Fruit fly (Drosophila melanogaster) whole organism, embryonic: ENCODE data around the gene CG9030.

Source experiments
- Aef1 ChIP-seq: fragments of 200-800 bp; sonication (Bioruptor generic); IDR thresholded peaks from 3 replicates; pipeline ENCODE4 v1.3.6; 2022; ENCODE audit warnings: missing biosample characterization, missing genetic modification characterization
- Bgb ChIP-seq: fragments of 200-800 bp; sonication (Bioruptor generic); IDR thresholded peaks from 2 replicates; pipeline ENCODE4 v1.3.6; 2022; ENCODE audit warnings: missing biosample characterization, missing genetic modification characterization; ENCODE audit not compliant: partially characterized antibody
- CG10267 ChIP-seq: fragments of 200-800 bp; sonication (Bioruptor generic); optimal IDR thresholded peaks from 2 replicates; lab custom pipeline; 2018; ENCODE audit warnings: missing biosample characterization, mild to moderate bottlenecking, missing genetic modification characterization, moderate library complexity
- CG11085 ChIP-seq: fragments of 200-800 bp; sonication (Bioruptor generic); IDR thresholded peaks from 2 replicates; pipeline ENCODE4 v1.3.6; 2022; ENCODE audit warnings: missing biosample characterization, missing genetic modification characterization
- CG12236 ChIP-seq: fragments of 200-800 bp; sonication (Bioruptor generic); optimal IDR thresholded peaks from 2 replicates; lab custom pipeline; 2016; ENCODE audit warnings: missing biosample characterization, missing genetic modification characterization
- CG1647 ChIP-seq: fragments of 200-800 bp; sonication (Bioruptor generic); optimal IDR thresholded peaks from 3 replicates; lab custom pipeline; 2016; ENCODE audit warnings: missing biosample characterization, missing genetic modification characterization
- CG16813 ChIP-seq: fragments of 200-800 bp; sonication (Bioruptor generic); IDR thresholded peaks from 3 replicates; pipeline ENCODE4 v1.3.6; 2022; ENCODE audit warnings: missing biosample characterization, missing genetic modification characterization; ENCODE audit not compliant: partially characterized antibody
- CG17361 ChIP-seq: fragments of 200-800 bp; sonication (Bioruptor generic); IDR thresholded peaks from 3 replicates; pipeline ENCODE4 v1.3.6; 2022; ENCODE audit warnings: missing biosample characterization, missing genetic modification characterization
- CG17385 ChIP-seq: fragments of 200-800 bp; sonication (Bioruptor generic); optimal IDR thresholded peaks from 3 replicates; lab custom pipeline; 2018; ENCODE audit warnings: missing biosample characterization, mild to moderate bottlenecking, missing genetic modification characterization
- CG17568 ChIP-seq: fragments of 200-800 bp; sonication (Bioruptor generic); optimal IDR thresholded peaks from 2 replicates; lab custom pipeline; 2018; ENCODE audit warnings: missing biosample characterization, mild to moderate bottlenecking, missing genetic modification characterization, moderate library complexity
- CG17612 ChIP-seq: fragments of 200-800 bp; sonication (Bioruptor generic); IDR thresholded peaks from 2 replicates; pipeline ENCODE4 v1.3.6; 2022; ENCODE audit warnings: missing biosample characterization, missing genetic modification characterization
- CG2712 ChIP-seq: fragments of 200-800 bp; optimal IDR thresholded peaks from 3 replicates; lab custom pipeline; 2019; ENCODE audit warnings: missing biosample characterization, mild to moderate bottlenecking, missing genetic modification characterization, moderate library complexity
- CG32532 ChIP-seq: fragments of 200-800 bp; sonication (Bioruptor generic); IDR thresholded peaks from 2 replicates; pipeline ENCODE4 v1.3.6; 2022; ENCODE audit warnings: missing biosample characterization, missing genetic modification characterization
- CG33213 ChIP-seq: fragments of 200-800 bp; sonication (Bioruptor generic); optimal IDR thresholded peaks from 3 replicates; lab custom pipeline; 2016; ENCODE audit warnings: missing biosample characterization, missing genetic modification characterization
- CG33557 ChIP-seq: fragments of 200-800 bp; sonication (Bioruptor generic); optimal IDR thresholded peaks from 2 replicates; lab custom pipeline; 2019; ENCODE audit warnings: missing biosample characterization, mild to moderate bottlenecking, missing genetic modification characterization, moderate library complexity
- CG34376 ChIP-seq: fragments of 200-800 bp; sonication (Bioruptor generic); optimal IDR thresholded peaks from 2 replicates; lab custom pipeline; 2018; ENCODE audit warnings: missing biosample characterization, mild to moderate bottlenecking, missing genetic modification characterization
- CG4328 ChIP-seq: fragments of 200-800 bp; sonication (Bioruptor generic); optimal IDR thresholded peaks from 3 replicates; lab custom pipeline; 2017; ENCODE audit warnings: missing biosample characterization, missing genetic modification reagents, missing genetic modification characterization
- CG4617 ChIP-seq: fragments of 200-800 bp; sonication (Bioruptor generic); optimal IDR thresholded peaks from 3 replicates; lab custom pipeline; 2016; ENCODE audit warnings: missing biosample characterization, missing genetic modification characterization, borderline replicate concordance
- CG5953 ChIP-seq: fragments of 200-800 bp; sonication (Bioruptor generic); IDR thresholded peaks from 2 replicates; pipeline ENCODE4 v1.3.6; 2022; ENCODE audit warnings: missing biosample characterization, missing genetic modification characterization
- CoRest ChIP-seq: fragments of 200-800 bp; sonication (Bioruptor generic); optimal IDR thresholded peaks from 3 replicates; lab custom pipeline; 2018; ENCODE audit warnings: missing biosample characterization, mild to moderate bottlenecking, missing genetic modification characterization, moderate library complexity
- Dll ChIP-seq: fragments of 200-800 bp; sonication (Bioruptor generic); IDR thresholded peaks from 4 replicates; pipeline ENCODE4 v1.3.6; 2022; ENCODE audit warnings: missing biosample characterization, missing genetic modification characterization; ENCODE audit not compliant: partially characterized antibody
- Ets65A ChIP-seq: fragments of 200-800 bp; sonication (Bioruptor generic); peaks from one replicate; lab custom pipeline; 2016; ENCODE audit warnings: missing biosample characterization, missing genetic modification characterization
- Jarid2 ChIP-seq: fragments of 200-800 bp; sonication (Bioruptor generic); optimal IDR thresholded peaks from 3 replicates; lab custom pipeline; 2017; ENCODE audit warnings: mild to moderate bottlenecking, missing biosample characterization, missing genetic modification reagents, missing genetic modification characterization
- Nf-YA ChIP-seq: fragments of 200-800 bp; sonication (Bioruptor generic); IDR thresholded peaks from 2 replicates; pipeline ENCODE4 v1.3.6; 2022; ENCODE audit warnings: missing biosample characterization, missing genetic modification characterization
- NfI ChIP-seq: fragments of 200-800 bp; sonication (Bioruptor generic); optimal IDR thresholded peaks from 3 replicates; lab custom pipeline; 2018; ENCODE audit warnings: missing biosample characterization, mild to moderate bottlenecking, missing genetic modification characterization, moderate library complexity
- Pdp1 ChIP-seq, 2 experiments: fragments of 200-800 bp; sonication (Bioruptor generic); optimal IDR thresholded peaks; 3 replicates each; lab custom pipeline; 2016; ENCODE audit warnings: missing biosample characterization in 2 of 2, missing genetic modification characterization in 2 of 2, mild to moderate bottlenecking in 1 of 2, moderate library complexity in 1 of 2
- corto ChIP-seq: fragments of 200-800 bp; sonication (Bioruptor generic); optimal IDR thresholded peaks from 2 replicates; lab custom pipeline; 2016; ENCODE audit warnings: missing biosample characterization, mild to moderate bottlenecking, missing genetic modification characterization, moderate library complexity
- dm ChIP-seq: fragments of 200-800 bp; sonication (Bioruptor generic); optimal IDR thresholded peaks from 3 replicates; lab custom pipeline; 2016; ENCODE audit warnings: missing biosample characterization, missing genetic modification characterization
- dmrt11E ChIP-seq: fragments of 200-800 bp; sonication (Bioruptor generic); optimal IDR thresholded peaks from 3 replicates; lab custom pipeline; 2018; ENCODE audit warnings: missing biosample characterization, mild to moderate bottlenecking, missing genetic modification characterization, moderate library complexity
- dpn ChIP-seq, 2 experiments: fragments of 200-800 bp; sonication (Bioruptor generic); optimal IDR thresholded peaks; 3 replicates each; lab custom pipeline; 2016; ENCODE audit warnings: missing biosample characterization in 2 of 2, missing genetic modification characterization in 2 of 2
- dysf ChIP-seq: fragments of 200-800 bp; sonication (Bioruptor generic); IDR thresholded peaks from 3 replicates; pipeline ENCODE4 v1.3.6; 2022; ENCODE audit warnings: missing biosample characterization, missing genetic modification characterization
- eyg ChIP-seq: fragments of 200-800 bp; sonication (Bioruptor generic); optimal IDR thresholded peaks from 3 replicates; lab custom pipeline; 2016; ENCODE audit warnings: missing biosample characterization, missing genetic modification characterization
- fd96Cb ChIP-seq: fragments of 200-800 bp; sonication (Bioruptor generic); optimal IDR thresholded peaks from 2 replicates; lab custom pipeline; 2018; ENCODE audit warnings: missing biosample characterization, mild to moderate bottlenecking, missing genetic modification characterization, moderate library complexity
- gce ChIP-seq: fragments of 200-800 bp; sonication (Bioruptor generic); IDR thresholded peaks from 3 replicates; pipeline ENCODE4 v1.3.6; 2022; ENCODE audit warnings: missing biosample characterization, missing genetic modification characterization
- gem ChIP-seq: fragments of 200-800 bp; sonication (Bioruptor generic); optimal IDR thresholded peaks from 2 replicates; lab custom pipeline; 2019; ENCODE audit warnings: missing biosample characterization, mild to moderate bottlenecking, missing genetic modification characterization, moderate library complexity
- gfzf ChIP-seq: fragments of 200-800 bp; sonication (Bioruptor generic); optimal IDR thresholded peaks from 2 replicates; lab custom pipeline; 2016; ENCODE audit warnings: missing biosample characterization, mild to moderate bottlenecking, missing genetic modification characterization, moderate library complexity
- inv ChIP-seq: fragments of 200-800 bp; sonication (Bioruptor generic); IDR thresholded peaks from 2 replicates; pipeline ENCODE4 v1.3.6; 2022; ENCODE audit warnings: missing biosample characterization, missing genetic modification characterization; ENCODE audit not compliant: partially characterized antibody
- jumu ChIP-seq: fragments of 200-800 bp; sonication (Bioruptor generic); optimal IDR thresholded peaks from 3 replicates; lab custom pipeline; 2016; ENCODE audit warnings: missing biosample characterization, missing genetic modification characterization
- kah ChIP-seq: fragments of 200-800 bp; sonication (Bioruptor generic); optimal IDR thresholded peaks from 2 replicates; lab custom pipeline; 2018; ENCODE audit warnings: missing biosample characterization, mild to moderate bottlenecking, missing genetic modification characterization
- pita ChIP-seq: fragments of 200-800 bp; sonication (Bioruptor generic); optimal IDR thresholded peaks from 2 replicates; lab custom pipeline; 2017; ENCODE audit warnings: missing biosample characterization, mild to moderate bottlenecking, missing genetic modification characterization
- rib ChIP-seq: fragments of 200-800 bp; sonication (Bioruptor generic); IDR thresholded peaks from 2 replicates; pipeline ENCODE4 v1.3.6; 2022; ENCODE audit warnings: missing biosample characterization, missing genetic modification characterization
- sisA ChIP-seq: fragments of 200-800 bp; sonication (Bioruptor generic); IDR thresholded peaks from 2 replicates; pipeline ENCODE4 v1.3.6; 2022; ENCODE audit warnings: missing biosample characterization, missing genetic modification characterization
- so ChIP-seq: fragments of 200-800 bp; sonication (Bioruptor generic); IDR thresholded peaks from 3 replicates; pipeline ENCODE4 v1.3.6; 2022; ENCODE audit warnings: missing biosample characterization, missing genetic modification characterization
- wek ChIP-seq: fragments of 200-800 bp; sonication (Bioruptor generic); optimal IDR thresholded peaks from 3 replicates; lab custom pipeline; 2018; ENCODE audit warnings: missing biosample characterization, mild to moderate bottlenecking, missing genetic modification characterization, moderate library complexity
- zen2 ChIP-seq: fragments of 200-800 bp; sonication (Bioruptor generic); IDR thresholded peaks from 3 replicates; pipeline ENCODE4 v1.3.6; 2022; ENCODE audit warnings: missing biosample characterization, missing genetic modification characterization; ENCODE audit not compliant: partially characterized antibody

CG9030 gene

DNA sequence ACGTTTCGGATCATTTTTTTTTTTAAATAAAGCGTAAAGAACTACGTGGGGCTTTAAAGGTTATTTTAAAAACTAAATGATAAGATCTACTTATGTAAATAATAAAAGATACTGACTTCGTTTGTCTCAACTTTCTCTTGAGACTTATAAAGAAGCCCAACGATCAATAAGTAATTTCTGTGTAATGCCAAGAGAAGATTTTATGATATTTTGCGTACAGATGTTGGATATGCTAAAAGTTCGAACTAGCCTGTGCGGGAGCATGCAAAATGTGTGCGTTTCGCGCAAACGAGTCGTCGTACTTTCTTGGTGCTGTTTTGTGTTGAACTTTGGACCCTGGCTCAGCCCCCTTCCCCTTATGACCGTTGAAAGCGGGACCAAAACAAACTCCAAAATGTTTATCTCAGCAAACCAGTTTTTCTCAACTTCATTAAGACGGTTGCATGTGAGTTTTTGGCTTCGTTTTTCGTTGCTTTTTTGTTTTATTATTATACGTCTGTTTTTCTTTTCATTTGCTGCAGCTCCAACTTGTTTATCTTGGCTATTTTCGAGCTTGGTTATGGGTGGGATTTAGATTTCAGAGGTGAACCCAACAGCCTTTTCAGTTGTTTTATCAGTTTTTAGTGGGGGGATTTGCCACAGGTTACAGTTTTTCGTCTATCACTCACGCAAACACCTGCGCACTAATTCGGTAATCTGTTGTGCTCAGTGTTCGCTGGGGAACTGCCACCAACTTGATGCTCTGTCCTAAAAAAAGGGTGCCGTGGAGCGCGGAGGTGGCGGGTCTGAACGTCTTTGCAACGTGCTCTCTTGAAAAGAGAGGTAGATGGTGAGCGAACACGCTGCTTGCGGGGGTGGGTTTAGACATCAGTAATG, 1.8 kb downstream of the CG9030 start, which contains the start of gene pdgy (continued):
- TF ChIP-seq CG17361 (GFP tag; lab: Robert Waterston, UW) (peak; percentile 54; the same call in 1 of the 3 replicates), CG33213 (GFP tag; lab: Kevin White, UChicago) (no peak), sisA (GFP tag; lab: Robert Waterston, UW) (no peak), eyg (GFP tag; lab: Kevin White, UChicago) (no peak)
- TF ChIP-seq, all 482 proteins: peak for 51

DNA sequence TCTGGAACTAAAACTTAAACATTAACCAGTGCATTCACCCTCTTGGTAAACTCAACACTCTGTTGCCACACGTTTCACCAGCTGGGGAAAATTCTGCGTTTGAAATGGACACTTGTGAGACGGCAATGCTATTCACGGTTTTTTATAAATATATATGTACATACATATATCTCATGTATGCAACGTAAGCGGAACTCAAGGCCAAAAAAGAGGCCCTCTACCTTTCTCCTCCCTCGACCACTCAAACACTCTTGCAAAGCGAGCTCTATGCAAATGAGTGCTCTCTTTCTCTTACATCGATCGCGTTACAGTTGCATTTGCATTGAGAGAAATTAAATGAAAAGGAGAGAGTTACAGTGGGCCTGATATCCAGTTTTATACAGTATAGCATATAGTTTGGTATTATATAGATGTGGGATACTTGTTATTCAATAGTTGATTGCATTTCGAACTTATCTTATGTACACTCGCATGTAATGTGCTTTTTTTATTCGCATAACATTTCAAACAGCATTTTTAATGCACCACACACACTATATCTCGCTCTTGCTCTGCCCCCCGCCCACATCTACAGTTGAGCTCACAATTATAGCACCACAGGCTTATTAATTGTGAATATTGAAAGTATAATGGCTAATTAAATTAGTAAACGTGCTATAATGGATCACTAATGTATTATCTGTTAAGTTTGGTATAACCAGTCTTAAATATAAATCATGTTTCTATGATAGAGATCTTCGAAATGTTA, 2.6 kb downstream of the CG9030 start:
- TF ChIP-seq corto (GFP tag; lab: Kevin White, UChicago): no peak
- TF ChIP-seq kah (GFP tag; lab: Kevin White, UChicago): no peak
- peak; percentile 49 for TF ChIP-seq CoRest (tag; lab: Kevin White, UChicago)
- no peak for TF ChIP-seq inv (GFP tag; lab: Robert Waterston, UW)
- peak; percentile 34; the same call in 1 of the 3 replicates for TF ChIP-seq gce (GFP tag; lab: Robert Waterston, UW)
- peak; percentile 71 for TF ChIP-seq gem (tag; lab: Kevin White, UChicago)
- TF ChIP-seq CG34376 (GFP tag; lab: Kevin White, UChicago): no peak
- no peak for TF ChIP-seq gfzf
- no peak for TF ChIP-seq CG4328 (GFP tag; lab: Kevin White, UChicago)
- TF ChIP-seq CG33557 (GFP tag; lab: Kevin White, UChicago): no peak
- peak; percentile 62 for TF ChIP-seq dmrt11E
- TF ChIP-seq CG16813 (GFP tag; lab: Robert Waterston, UW): no peak
- no peak for TF ChIP-seq dm (GFP tag; lab: Kevin White, UChicago)
- peak; percentile 64 for TF ChIP-seq CG2712 (tag; lab: Kevin White, UChicago)
- no peak for TF ChIP-seq CG17568 (GFP tag; lab: Kevin White, UChicago)
- peak; percentile 38; the same call in 2 of the 3 replicates for TF ChIP-seq dysf (GFP tag; lab: Robert Waterston, UW)
- TF ChIP-seq CG4617: no peak
- TF ChIP-seq CG1647: no peak
- TF ChIP-seq pita (GFP tag; lab: Kevin White, UChicago): no peak
- no peak for TF ChIP-seq CG17612 (GFP tag; lab: Robert Waterston, UW)
- TF ChIP-seq rib (GFP tag; lab: Robert Waterston, UW): no peak
- no peak for TF ChIP-seq CG32532 (GFP tag; lab: Robert Waterston, UW)
- TF ChIP-seq Ets65A (GFP tag; lab: Kevin White, UChicago): no peak
- TF ChIP-seq CG17385 (GFP tag; lab: Kevin White, UChicago): peak; percentile 48
- TF ChIP-seq Pdp1 (GFP tag; optimal IDR thresholded peaks at IDR 0.05; lab: Kevin White, UChicago): peak in 1 of 2 experiments; percentile 69
- TF ChIP-seq fd96Cb (tag; lab: Kevin White, UChicago): peak; percentile 54
- peak; percentile 27 for TF ChIP-seq jumu (GFP tag; lab: Kevin White, UChicago)
- no peak for TF ChIP-seq wek (GFP tag; lab: Kevin White, UChicago)
- TF ChIP-seq Aef1 (GFP tag; lab: Robert Waterston, UW): peak; percentile 11; the same call in 1 of the 3 replicates
- TF ChIP-seq NfI (GFP tag; lab: Kevin White, UChicago): peak; percentile 15
- no peak for TF ChIP-seq Nf-YA (GFP tag; lab: Robert Waterston, UW)
- TF ChIP-seq Jarid2 (GFP tag; lab: Kevin White, UChicago): no peak
- peak; percentile 42 for TF ChIP-seq CG10267 (tag; lab: Kevin White, UChicago)
- TF ChIP-seq CG11085 (GFP tag; lab: Robert Waterston, UW): no peak
- TF ChIP-seq zen2 (GFP tag; lab: Robert Waterston, UW): no peak
- peak in 1 of 2 experiments; percentile 63 for TF ChIP-seq dpn (GFP tag; optimal IDR thresholded peaks at IDR 0.05; lab: Kevin White, UChicago)
- peak; percentile 66 for TF ChIP-seq CG5953 (GFP tag; lab: Robert Waterston, UW)
- no peak for TF ChIP-seq Dll (GFP tag; lab: Robert Waterston, UW)
- peak; percentile 32 for TF ChIP-seq CG12236 (GFP tag; lab: Kevin White, UChicago)
- TF ChIP-seq Bgb (GFP tag; lab: Robert Waterston, UW): no peak
- TF ChIP-seq so (GFP tag; lab: Robert Waterston, UW): peak; percentile 43; the same call in 1 of the 3 replicates
